Worm (Caenorhabditis elegans): ENCODE results near the gene srxa-6.

Gene srxa-6

ce11 chrV:20756385-20756996, 21.7 kb downstream of the srxa-6 start:
- no peak for TF ChIP-seq nhr-77 (tag; optimal IDR thresholded peaks at IDR 0.05)
- TF ChIP-seq nfya-1 (tag; optimal IDR thresholded peaks at IDR 0.05; ENCODE audit: insufficient read depth): peak; percentile 30
- TF ChIP-seq unc-39 (tag; optimal IDR thresholded peaks at IDR 0.05): no peak
- TF ChIP-seq ceh-28 (tag; optimal IDR thresholded peaks at IDR 0.05): no peak
- peak; percentile 100 for TF ChIP-seq pha-4 (tag; optimal IDR thresholded peaks at IDR 0.05)
- no peak for TF ChIP-seq ama-1 (optimal IDR thresholded peaks at IDR 0.05)
- TF ChIP-seq egl-27 (tag; optimal IDR thresholded peaks at IDR 0.05): no peak
- no peak for TF ChIP-seq elt-1 (tag; optimal IDR thresholded peaks at IDR 0.05)

- TF ChIP-seq ceh-16 (tag; optimal IDR thresholded peaks at IDR 0.05) (no peak), ceh-9 (tag; optimal IDR thresholded peaks at IDR 0.05) (no peak), lin-15B (tag; optimal IDR thresholded peaks at IDR 0.05) (no peak), ZK546.5 (tag; optimal IDR thresholded peaks at IDR 0.05) (no peak), sea-2 (GFP tag; optimal IDR thresholded peaks at IDR 0.05) (no peak), mdl-1 (tag; optimal IDR thresholded peaks at IDR 0.05) (no peak), fkh-10 (GFP tag; optimal IDR thresholded peaks at IDR 0.05) (no peak), jun-1 (tag; optimal IDR thresholded peaks at IDR 0.05) (no peak), nhr-11 (tag; optimal IDR thresholded peaks at IDR 0.05) (no peak), daf-12 (tag; optimal IDR thresholded peaks at IDR 0.05) (no peak), nhr-12 (tag; optimal IDR thresholded peaks at IDR 0.05) (no peak), ztf-11 (tag; optimal IDR thresholded peaks at IDR 0.05) (no peak), ceh-82 (tag; optimal IDR thresholded peaks at IDR 0.05) (no peak), hmg-11 (tag; optimal IDR thresholded peaks at IDR 0.05) (no peak), egl-27 (tag; optimal IDR thresholded peaks at IDR 0.05) (no peak), nhr-237 (tag; optimal IDR thresholded peaks at IDR 0.05) (no peak), elt-3 (tag; optimal IDR thresholded peaks at IDR 0.05) (no peak), fos-1 (tag; optimal IDR thresholded peaks at IDR 0.05) (no peak), elt-2 (tag; optimal IDR thresholded peaks at IDR 0.05) (no peak)
These were observed 22.5 kb downstream of the srxa-6 start for ce11 chrV:20757255-20757654.

- TF ChIP-seq skn-1 (tag; optimal IDR thresholded peaks at IDR 0.05): no peak
- no peak for TF ChIP-seq snpc-4 (tag; optimal IDR thresholded peaks at IDR 0.05)
These were observed 23.3 kb downstream of the srxa-6 start for ce11 chrV:20758106-20758505.

- TF ChIP-seq nhr-43 (tag; optimal IDR thresholded peaks at IDR 0.05; ENCODE audit: poor library complexity, severe bottlenecking) (no peak), ceh-82 (tag; optimal IDR thresholded peaks at IDR 0.05) (no peak), nhr-237 (tag; optimal IDR thresholded peaks at IDR 0.05) (no peak), egl-27 (tag; optimal IDR thresholded peaks at IDR 0.05) (no peak), hmg-11 (tag; optimal IDR thresholded peaks at IDR 0.05) (no peak), nhr-77 (tag; optimal IDR thresholded peaks at IDR 0.05) (no peak), ztf-11 (tag; optimal IDR thresholded peaks at IDR 0.05) (no peak), ceh-28 (tag; optimal IDR thresholded peaks at IDR 0.05) (no peak), mdl-1 (tag; optimal IDR thresholded peaks at IDR 0.05) (no peak), ama-1 (optimal IDR thresholded peaks at IDR 0.05) (no peak), mml-1 (tag; optimal IDR thresholded peaks at IDR 0.05) (no peak), jun-1 (tag; optimal IDR thresholded peaks at IDR 0.05) (no peak), nhr-67 (tag; optimal IDR thresholded peaks at IDR 0.05) (no peak), sea-2 (GFP tag; optimal IDR thresholded peaks at IDR 0.05) (no peak), ceh-16 (tag; optimal IDR thresholded peaks at IDR 0.05) (no peak), fos-1 (tag; optimal IDR thresholded peaks at IDR 0.05) (no peak), R02D3.7 (tag; optimal IDR thresholded peaks at IDR 0.05) (no peak), ZK546.5 (tag; optimal IDR thresholded peaks at IDR 0.05) (no peak), unc-62 (GFP tag; optimal IDR thresholded peaks at IDR 0.05) (no peak), aly-2 (tag; optimal IDR thresholded peaks at IDR 0.05) (no peak)
These were observed 27.0 kb downstream of the srxa-6 start for ce11 chrV:20761758-20762157.

- no peak for TF ChIP-seq R02D3.7 (tag; optimal IDR thresholded peaks at IDR 0.05)
These were observed 28.4 kb downstream of the srxa-6 start for ce11 chrV:20763192-20763591.
